Worm (Caenorhabditis elegans) whole organism, mixed stage, embryonic: Measurements from ENCODE around the gene noah-2.

ENCODE experiments used
- ceh-43 ChIP-seq: fragments of 200-800 bp; sonication (Bioruptor generic); optimal IDR thresholded peaks from 2 replicates; lab custom pipeline; 2018; ENCODE audit warnings: mild to moderate bottlenecking, missing genetic modification characterization, moderate library complexity, missing compliant biosample characterization
- elt-1 ChIP-seq: sonication (generic microtip); optimal IDR thresholded peaks from 2 replicates; lab custom pipeline; 2017; ENCODE audit warnings: missing genetic modification characterization, mild to moderate bottlenecking, missing compliant biosample characterization, antibody characterized with exemption, moderate library complexity, borderline replicate concordance; ENCODE audit not compliant: insufficient read depth
- hlh-1 ChIP-seq: fragments of 150-350 bp; optimal IDR thresholded peaks from 2 replicates; lab custom pipeline; 2014; ENCODE audit warnings: missing biosample characterization, missing genetic modification reagents, missing genetic modification characterization
- lin-13 ChIP-seq: fragments of 150-350 bp; optimal IDR thresholded peaks from 2 replicates; lab custom pipeline; 2014; ENCODE audit warnings: missing biosample characterization, missing genetic modification characterization
- lsy-2 ChIP-seq: fragments of 150-350 bp; optimal IDR thresholded peaks from 2 replicates; lab custom pipeline; 2014; ENCODE audit warnings: missing biosample characterization, missing genetic modification characterization
- mep-1 ChIP-seq: fragments of 150-350 bp; optimal IDR thresholded peaks from 2 replicates; lab custom pipeline; 2017; ENCODE audit warnings: missing biosample characterization, missing genetic modification reagents, missing genetic modification characterization, inconsistent platforms
- nhr-76 ChIP-seq: sonication (generic microtip); optimal IDR thresholded peaks from 2 replicates; lab custom pipeline; 2017; ENCODE audit warnings: missing biosample characterization, missing genetic modification characterization
- pha-4 ChIP-seq: fragments of 150-350 bp; optimal IDR thresholded peaks from 2 replicates; lab custom pipeline; 2018; ENCODE audit warnings: missing biosample characterization, missing genetic modification reagents, missing genetic modification characterization
- snpc-4 ChIP-seq: fragments of 150-350 bp; optimal IDR thresholded peaks from 2 replicates; lab custom pipeline; 2014; ENCODE audit warnings: missing biosample characterization, missing genetic modification characterization
- unc-62 ChIP-seq: fragments of 150-350 bp; optimal IDR thresholded peaks from 2 replicates; lab custom pipeline; 2014; ENCODE audit warnings: missing biosample characterization, missing genetic modification reagents, missing genetic modification characterization
- ztf-11 ChIP-seq: fragments of 150-350 bp; optimal IDR thresholded peaks from 2 replicates; lab custom pipeline; 2014; ENCODE audit warnings: missing biosample characterization, missing genetic modification characterization

- TF ChIP-seq snpc-4 (tag; lab: Kevin White, UChicago) (no peak), unc-62 (GFP tag; lab: Kevin White, UChicago) (no peak), pha-4 (tag; lab: Kevin White, UChicago) (no peak), lsy-2 (no peak), ztf-11 (tag; lab: Kevin White, UChicago) (no peak), nhr-76 (no peak), elt-1 (tag; lab: Kevin White, UChicago) (no peak), hlh-1 (tag; lab: Kevin White, UChicago) (no peak), mep-1 (tag; lab: Kevin White, UChicago) (no peak), lin-13 (tag; lab: Kevin White, UChicago) (no peak), ceh-43 (GFP tag; lab: Kevin White, UChicago) (no peak)
Observed at ce11 chrIV:14074456-14074855, 16.6 kb upstream of the noah-2 start.
